Fruit fly (Drosophila melanogaster): ENCODE measurements around the gene CG12502.

Gene CG12502

dm6 chr3L:904991-905745, 40.0 kb downstream of the CG12502 start (continued):
- TF ChIP-seq pum (GFP tag; optimal IDR thresholded peaks at IDR 0.05) (no peak), Hr51 (GFP tag; optimal IDR thresholded peaks at IDR 0.05) (peak in 1 of 2 experiments; percentile 52), Asciz (GFP tag; optimal IDR thresholded peaks at IDR 0.05) (peak; percentile 32), CG4404 (GFP tag; IDR thresholded peaks at IDR 0.05) (peak; percentile 22; the same call in 1 of the 2 replicates), tx (GFP tag; optimal IDR thresholded peaks at IDR 0.05) (no peak), zf30C (GFP tag; optimal IDR thresholded peaks at IDR 0.05) (no peak), az2 (GFP tag; optimal IDR thresholded peaks at IDR 0.05) (peak; percentile 30), CG12299 (tag; optimal IDR thresholded peaks at IDR 0.05) (no peak), z (GFP tag; IDR thresholded peaks at IDR 0.05) (no peak), dpn (GFP tag; optimal IDR thresholded peaks at IDR 0.05) (peak in 1 of 2 experiments; percentile 18), Mes4 (GFP tag; optimal IDR thresholded peaks at IDR 0.05) (no peak), Xbp1 (GFP tag; optimal IDR thresholded peaks at IDR 0.05) (peak; percentile 7), CG14050 (GFP tag; IDR thresholded peaks at IDR 0.05) (no peak), CG32767 (GFP tag; IDR thresholded peaks at IDR 0.05) (0 out of 2 replicates have a peak, but pooled peaks have one; percentile 19), CG10654 (GFP tag; optimal IDR thresholded peaks at IDR 0.05) (no peak), CHES-1-like (GFP tag; optimal IDR thresholded peaks at IDR 0.05) (no peak), CG7786 (GFP tag; optimal IDR thresholded peaks at IDR 0.05) (no peak), tin (GFP tag; optimal IDR thresholded peaks at IDR 0.05) (peak; percentile 59), seq (GFP tag; IDR thresholded peaks at IDR 0.05) (no peak), CG43689 (GFP tag; IDR thresholded peaks at IDR 0.05) (no peak), luna (GFP tag; optimal IDR thresholded peaks at IDR 0.05) (no peak), phol (tag; optimal IDR thresholded peaks at IDR 0.05) (peak; percentile 63), CG15269 (tag; optimal IDR thresholded peaks at IDR 0.05) (peak; percentile 9), Eip74EF (GFP tag; optimal IDR thresholded peaks at IDR 0.05) (peak in 1 of 2 experiments; percentile 7), Nf-YB (GFP tag; optimal IDR thresholded peaks at IDR 0.05) (peak; percentile 13), ap (GFP tag; IDR thresholded peaks at IDR 0.05) (0 out of 2 replicates have a peak, but pooled peaks have one; percentile 20), dmrt99B (tag; optimal IDR thresholded peaks at IDR 0.05) (peak; percentile 49), otp (GFP tag; IDR thresholded peaks at IDR 0.05) (no peak), H15 (GFP tag; IDR thresholded peaks at IDR 0.05) (0 out of 3 replicates have a peak, but pooled peaks have one; percentile 29), HmgD (GFP tag; optimal IDR thresholded peaks at IDR 0.05) (no peak), trh (GFP tag; optimal IDR thresholded peaks at IDR 0.05) (peak; percentile 4), gt (GFP tag; IDR thresholded peaks at IDR 0.05) (no peak), nerfin-1 (tag; optimal IDR thresholded peaks at IDR 0.05) (peak; percentile 95), CG15601 (tag; optimal IDR thresholded peaks at IDR 0.05) (peak; percentile 50), jumu (GFP tag; optimal IDR thresholded peaks at IDR 0.05) (no peak), dimm (GFP tag; IDR thresholded peaks at IDR 0.05) (no peak), CG4820 (GFP tag; optimal IDR thresholded peaks at IDR 0.05) (no peak), CG17328 (GFP tag; IDR thresholded peaks at IDR 0.05) (peak; percentile 51; the same call in 1 of the 2 replicates), grau (tag; optimal IDR thresholded peaks at IDR 0.05) (peak; percentile 99), sens-2 (GFP tag; IDR thresholded peaks at IDR 0.05) (no peak), Ravus (GFP tag; IDR thresholded peaks at IDR 0.05) (no peak), pros (GFP tag; optimal IDR thresholded peaks at IDR 0.05) (peak; percentile 63), CG7839 (tag; optimal IDR thresholded peaks at IDR 0.05) (peak; percentile 45), CG10366 (GFP tag; IDR thresholded peaks at IDR 0.05) (peak; percentile 17; the same call in 1 of the 2 replicates), tll (GFP tag; optimal IDR thresholded peaks at IDR 0.05) (peak in 1 of 2 experiments; percentile 9), crol (GFP tag; IDR thresholded peaks at IDR 0.05) (no peak), C15 (GFP tag; IDR thresholded peaks at IDR 0.05) (no peak), CG2712 (tag; optimal IDR thresholded peaks at IDR 0.05) (peak; percentile 79), gro (GFP tag; optimal IDR thresholded peaks at IDR 0.05) (no peak)
